Worm (Caenorhabditis elegans) whole organism, L4 larva: Measurements from ENCODE around the gene pqn-37.
A peak's percentile ranks its signal among the peaks of the same experiment; 100 is the strongest.

ENCODE experiments used
- R02D3.7 ChIP-seq: fragments of 150-350 bp; sonication (generic microtip); optimal IDR thresholded peaks from 3 replicates; lab custom pipeline; 2014; ENCODE audit warnings: missing biosample characterization, missing genetic modification characterization
- aly-2 ChIP-seq: sonication (generic microtip); optimal IDR thresholded peaks from 2 replicates; lab custom pipeline; 2018; ENCODE audit warnings: missing biosample characterization, missing genetic modification characterization
- daf-16 ChIP-seq, 3 experiments: sonication (generic microtip); optimal IDR thresholded peaks; 2 replicates each; lab custom pipeline; 2016 to 2017; ENCODE audit warnings: missing genetic modification characterization in 3 of 3, missing genetic modification reagents in 3 of 3, mild to moderate bottlenecking in 2 of 3, missing compliant biosample characterization in 2 of 3, missing biosample characterization in 1 of 3, moderate library complexity in 1 of 3
- lin-15B ChIP-seq: fragments of 150-350 bp; sonication (generic microtip); optimal IDR thresholded peaks from 3 replicates; lab custom pipeline; 2014; ENCODE audit warnings: missing biosample characterization, missing genetic modification characterization
- lir-3 ChIP-seq: sonication (generic microtip); optimal IDR thresholded peaks from 2 replicates; lab custom pipeline; 2016; ENCODE audit warnings: mild to moderate bottlenecking, missing genetic modification characterization, missing compliant biosample characterization
- mes-2 ChIP-seq: sonication (generic microtip); optimal IDR thresholded peaks from 2 replicates; lab custom pipeline; 2016; ENCODE audit warnings: missing genotype, mild to moderate bottlenecking, missing genetic modification characterization, missing compliant biosample characterization; ENCODE audit not compliant: poor library complexity, severe bottlenecking
- nhr-10 ChIP-seq: fragments of 150-350 bp; optimal IDR thresholded peaks from 2 replicates; lab custom pipeline; 2014; ENCODE audit warnings: missing biosample characterization, missing genetic modification characterization
- nhr-41 ChIP-seq: fragments of 200-800 bp; sonication (Bioruptor generic); IDR thresholded peaks from 2 replicates; pipeline ENCODE4 v1.3.6; 2022; ENCODE audit warnings: missing genetic modification reagents, missing genetic modification characterization, missing compliant biosample characterization
- nhr-77 ChIP-seq: fragments of 150-350 bp; optimal IDR thresholded peaks from 2 replicates; lab custom pipeline; 2014; ENCODE audit warnings: missing biosample characterization, missing genetic modification characterization
- snpc-1.2 ChIP-seq: fragments of 200-800 bp; sonication (Bioruptor generic); IDR thresholded peaks from 2 replicates; pipeline ENCODE4 v1.3.6; 2022; ENCODE audit warnings: missing genetic modification reagents, missing genetic modification characterization, missing compliant biosample characterization
- snpc-4 ChIP-seq: fragments of 150-350 bp; optimal IDR thresholded peaks from 2 replicates; lab custom pipeline; 2014; ENCODE audit warnings: missing biosample characterization, missing genetic modification characterization
- unc-62 ChIP-seq, 3 experiments: fragments of 150-350 bp in 1 of 3; sonication (generic microtip); optimal IDR thresholded peaks in 2 of 3; peaks in 1 of 3; 1 replicate in 1 of 3; 2 replicates in 2 of 3; lab custom pipeline; 2014 to 2017; ENCODE audit warnings: missing biosample characterization in 3 of 3, missing genetic modification characterization in 3 of 3, missing genetic modification reagents in 3 of 3, missing genotype in 1 of 3
- ztf-7 ChIP-seq: fragments of 150-350 bp; optimal IDR thresholded peaks from 2 replicates; lab custom pipeline; 2014; ENCODE audit warnings: missing biosample characterization, missing genetic modification characterization

- no peak for TF ChIP-seq lir-3
- TF ChIP-seq daf-16 (GFP tag; optimal IDR thresholded peaks at IDR 0.05; lab: Kevin White, UChicago): no peak
- no peak for TF ChIP-seq daf-16 (tag; optimal IDR thresholded peaks at IDR 0.05; lab: Kevin White, UChicago)
- TF ChIP-seq snpc-4: no peak
- TF ChIP-seq aly-2 (tag; lab: Kevin White, UChicago): no peak
- TF ChIP-seq snpc-1.2 (GFP tag; lab: Robert Waterston, UW): no peak
- TF ChIP-seq ztf-7: no peak
- no peak for TF ChIP-seq R02D3.7 (tag; lab: Kevin White, UChicago)
- TF ChIP-seq unc-62 (GFP tag; optimal IDR thresholded peaks at IDR 0.05 in 1 of 2; lab: Kevin White, UChicago): peak in 1 of 2 experiments; percentile 62
- no peak for TF ChIP-seq unc-62 (tag; optimal IDR thresholded peaks at IDR 0.05; lab: Kevin White, UChicago)
- no peak for TF ChIP-seq nhr-41 (GFP tag; lab: Robert Waterston, UW)
- no peak for TF ChIP-seq nhr-10
- TF ChIP-seq lin-15B (tag; lab: Kevin White, UChicago): no peak
- no peak for TF ChIP-seq mes-2 (tag; lab: Kevin White, UChicago)
- TF ChIP-seq nhr-77: no peak
Measured at ce11 chrX:3204778-3205177, 45.6 kb downstream of the pqn-37 start, which contains the start of gene F28B4.1.
